Fruit fly (Drosophila melanogaster) whole organism, embryonic: Measurements from ENCODE around the gene CG13299.

Source experiments
- Awh ChIP-seq: fragments of 200-800 bp; sonication (Bioruptor generic); IDR thresholded peaks from 2 replicates; pipeline ENCODE4, ENCODE4 v1.3.6; 2022; ENCODE audit warnings: missing biosample characterization, missing genetic modification characterization
- BEAF-32 ChIP-seq: fragments of 200-800 bp; sonication (Bioruptor generic); optimal IDR thresholded peaks from 3 replicates; lab custom pipeline; 2017; ENCODE audit warnings: missing biosample characterization, missing genetic modification characterization, mild to moderate bottlenecking, moderate library complexity, missing genetic modification reagents
- CG10274 ChIP-seq: fragments of 200-800 bp; sonication (Bioruptor generic); optimal IDR thresholded peaks from 3 replicates; lab custom pipeline; 2017; ENCODE audit warnings: missing biosample characterization, mild to moderate bottlenecking, missing genetic modification characterization
- CG10366 ChIP-seq: fragments of 200-800 bp; sonication (Bioruptor generic); IDR thresholded peaks from 2 replicates; pipeline ENCODE4 v1.3.6; 2022; ENCODE audit warnings: missing biosample characterization, missing genetic modification characterization
- CG10431 ChIP-seq: fragments of 200-800 bp; sonication (Bioruptor generic); optimal IDR thresholded peaks from 3 replicates; lab custom pipeline; 2018; ENCODE audit warnings: missing biosample characterization, mild to moderate bottlenecking, missing genetic modification characterization
- CG1233 ChIP-seq: fragments of 200-800 bp; sonication (Bioruptor generic); optimal IDR thresholded peaks from 4 replicates; lab custom pipeline; 2018; ENCODE audit warnings: missing biosample characterization, mild to moderate bottlenecking, missing genetic modification characterization
- CG14667 ChIP-seq: fragments of 200-800 bp; sonication (Bioruptor generic); IDR thresholded peaks from 2 replicates; pipeline ENCODE4 v1.3.6; 2022; ENCODE audit warnings: missing biosample characterization, missing genetic modification characterization
- CG16779 ChIP-seq: fragments of 200-800 bp; sonication (Bioruptor generic); IDR thresholded peaks from 2 replicates; pipeline ENCODE4 v1.3.6; 2022; ENCODE audit warnings: missing biosample characterization, missing genetic modification characterization
- CG2129 ChIP-seq: fragments of 200-800 bp; sonication (Bioruptor generic); IDR thresholded peaks from 2 replicates; pipeline ENCODE4 v1.3.6; 2022; ENCODE audit warnings: missing biosample characterization, missing genetic modification characterization; ENCODE audit not compliant: partially characterized antibody
- CG2678 ChIP-seq: fragments of 200-800 bp; sonication (Bioruptor generic); optimal IDR thresholded peaks from 3 replicates; lab custom pipeline; 2019; ENCODE audit warnings: missing biosample characterization, mild to moderate bottlenecking, missing genetic modification characterization, moderate library complexity
- CG2712 ChIP-seq: fragments of 200-800 bp; optimal IDR thresholded peaks from 3 replicates; lab custom pipeline; 2019; ENCODE audit warnings: missing biosample characterization, mild to moderate bottlenecking, missing genetic modification characterization, moderate library complexity
- CG31441 ChIP-seq: fragments of 200-800 bp; sonication (Bioruptor generic); IDR thresholded peaks from 2 replicates; pipeline ENCODE4 v1.3.6; 2022; ENCODE audit warnings: missing biosample characterization, missing genetic modification characterization
- CG3281 ChIP-seq: fragments of 200-800 bp; sonication (Bioruptor generic); optimal IDR thresholded peaks from 3 replicates; lab custom pipeline; 2017; ENCODE audit warnings: missing biosample characterization, mild to moderate bottlenecking, missing genetic modification characterization
- CG3995 ChIP-seq: fragments of 200-800 bp; sonication (Bioruptor generic); optimal IDR thresholded peaks from 3 replicates; lab custom pipeline; 2016; ENCODE audit warnings: missing biosample characterization, missing genetic modification characterization
- CG43689 ChIP-seq: fragments of 200-800 bp; sonication (Bioruptor generic); IDR thresholded peaks from 2 replicates; pipeline ENCODE4 v1.3.6; 2022; ENCODE audit warnings: missing biosample characterization, missing genetic modification characterization
- CG4707 ChIP-seq: fragments of 200-800 bp; sonication (Bioruptor generic); optimal IDR thresholded peaks from 2 replicates; lab custom pipeline; 2018; ENCODE audit warnings: missing biosample characterization, mild to moderate bottlenecking, missing genetic modification characterization, moderate library complexity
- CG5245 ChIP-seq: fragments of 200-800 bp; sonication (Bioruptor generic); optimal IDR thresholded peaks from 3 replicates; lab custom pipeline; 2016; ENCODE audit warnings: missing biosample characterization, missing genetic modification characterization
- CG9609 ChIP-seq: fragments of 200-800 bp; sonication (Bioruptor generic); optimal IDR thresholded peaks from 3 replicates; lab custom pipeline; 2016; ENCODE audit warnings: missing biosample characterization, missing genetic modification characterization
- CG9727 ChIP-seq: fragments of 200-800 bp; sonication (Bioruptor generic); optimal IDR thresholded peaks from 3 replicates; lab custom pipeline; 2017; ENCODE audit warnings: missing biosample characterization, mild to moderate bottlenecking, missing genetic modification characterization
- CG9817 ChIP-seq: fragments of 200-800 bp; sonication (Bioruptor generic); optimal IDR thresholded peaks from 2 replicates; lab custom pipeline; 2018; ENCODE audit warnings: missing biosample characterization, mild to moderate bottlenecking, missing genetic modification characterization, moderate library complexity
- CTCF ChIP-seq: fragments of 200-800 bp; sonication (Bioruptor generic); optimal IDR thresholded peaks from 2 replicates; lab custom pipeline; 2017; ENCODE audit warnings: missing biosample characterization, mild to moderate bottlenecking, missing genetic modification characterization, moderate library complexity
- CkIIα-i1 ChIP-seq: fragments of 200-800 bp; sonication (Bioruptor generic); IDR thresholded peaks from 2 replicates; pipeline ENCODE4 v1.3.6; 2022; ENCODE audit warnings: missing biosample characterization, missing genetic modification characterization
- CoRest ChIP-seq: fragments of 200-800 bp; sonication (Bioruptor generic); optimal IDR thresholded peaks from 3 replicates; lab custom pipeline; 2018; ENCODE audit warnings: missing biosample characterization, mild to moderate bottlenecking, missing genetic modification characterization, moderate library complexity
- CrebB ChIP-seq: fragments of 200-800 bp; sonication (Bioruptor generic); optimal IDR thresholded peaks from 3 replicates; lab custom pipeline; 2018; ENCODE audit warnings: missing biosample characterization, mild to moderate bottlenecking, missing genetic modification characterization
- Dfd ChIP-seq, 2 experiments: fragments of >200 bp; optimal IDR thresholded peaks; 2 replicates each; lab custom pipeline; 2017; ENCODE audit warnings: missing biosample characterization in 2 of 2, missing genetic modification characterization in 2 of 2
- Doc2 ChIP-seq: fragments of 200-800 bp; sonication (Bioruptor generic); IDR thresholded peaks from 2 replicates; pipeline ENCODE4 v1.3.6; 2022; ENCODE audit warnings: missing biosample characterization, missing genetic modification characterization
- HLH3B ChIP-seq: fragments of 200-800 bp; sonication (Bioruptor generic); IDR thresholded peaks from 2 replicates; pipeline ENCODE4 v1.3.6; 2022; ENCODE audit warnings: missing biosample characterization, missing genetic modification characterization
- MBD-R2 ChIP-seq: fragments of 200-800 bp; sonication (Bioruptor generic); IDR thresholded peaks from 2 replicates; pipeline ENCODE4 v1.3.6; 2022; ENCODE audit warnings: missing biosample characterization, missing genetic modification characterization
- Meics ChIP-seq: fragments of 200-800 bp; sonication (Bioruptor generic); optimal IDR thresholded peaks from 2 replicates; lab custom pipeline; 2017; ENCODE audit warnings: missing biosample characterization, mild to moderate bottlenecking, missing genetic modification characterization
- Nf-YA ChIP-seq: fragments of 200-800 bp; sonication (Bioruptor generic); IDR thresholded peaks from 2 replicates; pipeline ENCODE4 v1.3.6; 2022; ENCODE audit warnings: missing biosample characterization, missing genetic modification characterization
- Oli ChIP-seq: fragments of 200-800 bp; sonication (Bioruptor generic); optimal IDR thresholded peaks from 2 replicates; lab custom pipeline; 2018; ENCODE audit warnings: missing biosample characterization, mild to moderate bottlenecking, missing genetic modification characterization, moderate library complexity
- PHDP ChIP-seq: fragments of 200-800 bp; sonication (Bioruptor generic); optimal IDR thresholded peaks from 3 replicates; lab custom pipeline; 2018; ENCODE audit warnings: missing biosample characterization, mild to moderate bottlenecking, missing genetic modification characterization, moderate library complexity
- ase ChIP-seq: fragments of 200-800 bp; sonication (Bioruptor generic); IDR thresholded peaks from 3 replicates; pipeline ENCODE4 v1.3.6; 2022; ENCODE audit warnings: missing biosample characterization, missing genetic modification characterization
- bigmax ChIP-seq: fragments of 200-800 bp; sonication (Bioruptor generic); optimal IDR thresholded peaks from 2 replicates; lab custom pipeline; 2018; ENCODE audit warnings: missing biosample characterization, mild to moderate bottlenecking, missing genetic modification characterization
- br ChIP-seq: fragments of >200 bp; optimal IDR thresholded peaks from 2 replicates; lab custom pipeline; 2017
- da ChIP-seq: fragments of 200-800 bp; sonication (Bioruptor generic); optimal IDR thresholded peaks from 2 replicates; lab custom pipeline; 2016; ENCODE audit warnings: missing biosample characterization, missing genetic modification characterization
- emc ChIP-seq: fragments of 200-800 bp; sonication (Bioruptor generic); optimal IDR thresholded peaks from 2 replicates; lab custom pipeline; 2016; ENCODE audit warnings: missing biosample characterization, missing genetic modification characterization
- grau ChIP-seq: fragments of 200-800 bp; optimal IDR thresholded peaks from 3 replicates; lab custom pipeline; 2019; ENCODE audit warnings: missing biosample characterization, mild to moderate bottlenecking, missing genetic modification characterization, moderate library complexity
- hbn ChIP-seq: fragments of 200-800 bp; sonication (Bioruptor generic); IDR thresholded peaks from 2 replicates; pipeline ENCODE4 v1.3.6; 2022; ENCODE audit warnings: missing biosample characterization, missing genetic modification characterization; ENCODE audit not compliant: partially characterized antibody
- jigr1 ChIP-seq: fragments of 200-800 bp; sonication (Bioruptor generic); IDR thresholded peaks from 3 replicates; pipeline ENCODE4 v1.3.6; 2022; ENCODE audit warnings: missing biosample characterization, missing genetic modification characterization
- kni ChIP-seq: fragments of 200-800 bp; sonication (Bioruptor generic); optimal IDR thresholded peaks from 3 replicates; lab custom pipeline; 2017; ENCODE audit warnings: mild to moderate bottlenecking, missing biosample characterization, missing genetic modification reagents, missing genetic modification characterization
- mirr ChIP-seq: fragments of 200-800 bp; sonication (Bioruptor generic); optimal IDR thresholded peaks from 3 replicates; lab custom pipeline; 2018; ENCODE audit warnings: missing biosample characterization, mild to moderate bottlenecking, missing genetic modification characterization
- nom ChIP-seq: fragments of 200-800 bp; sonication (Bioruptor generic); optimal IDR thresholded peaks from 2 replicates; lab custom pipeline; 2017; ENCODE audit warnings: missing biosample characterization, missing genetic modification characterization, mild to moderate bottlenecking, moderate library complexity, missing genetic modification reagents
- org-1 ChIP-seq: fragments of 200-800 bp; sonication (Bioruptor generic); optimal IDR thresholded peaks from 2 replicates; lab custom pipeline; 2017; ENCODE audit warnings: missing biosample characterization, missing genetic modification characterization
- pfk ChIP-seq: fragments of 200-800 bp; sonication (Bioruptor generic); optimal IDR thresholded peaks from 2 replicates; lab custom pipeline; 2018; ENCODE audit warnings: missing biosample characterization, mild to moderate bottlenecking, missing genetic modification characterization, moderate library complexity
- schlank ChIP-seq: fragments of 200-800 bp; sonication (Bioruptor generic); optimal IDR thresholded peaks from 2 replicates; lab custom pipeline; 2018; ENCODE audit warnings: missing biosample characterization, mild to moderate bottlenecking, missing genetic modification characterization
- sim ChIP-seq: fragments of 200-800 bp; sonication (Bioruptor generic); IDR thresholded peaks from 2 replicates; pipeline ENCODE4 v1.3.6; 2022; ENCODE audit warnings: missing biosample characterization, missing genetic modification characterization
- stwl ChIP-seq: fragments of 200-800 bp; sonication (Bioruptor generic); optimal IDR thresholded peaks from 3 replicates; lab custom pipeline; 2018; ENCODE audit warnings: missing biosample characterization, mild to moderate bottlenecking, missing genetic modification characterization, moderate library complexity
- vnd ChIP-seq: fragments of 200-800 bp; sonication (Bioruptor generic); IDR thresholded peaks from 3 replicates; pipeline ENCODE4 v1.3.6; 2022; ENCODE audit warnings: missing biosample characterization, missing genetic modification characterization; ENCODE audit not compliant: partially characterized antibody

Gene CG13299

dm6 chr3L:6256408-6257188 is 24.4 kb upstream of the CG13299 start, which contains the start of gene Best2 (continued):
- TF ChIP-seq hbn, result no peak
- no peak for TF ChIP-seq CG4707 (GFP tag; lab: Kevin White, UChicago)
- TF ChIP-seq CG9609 (GFP tag; lab: Kevin White, UChicago), result peak; percentile 77
- TF ChIP-seq nom, result peak; percentile 85
- peak; percentile 76; the same call in 2 of the 3 replicates for TF ChIP-seq jigr1 (GFP tag; lab: Robert Waterston, UW)
- TF ChIP-seq stwl (tag; lab: Kevin White, UChicago), result no peak
- no peak for TF ChIP-seq CTCF (GFP tag; lab: Kevin White, UChicago)
- TF ChIP-seq PHDP (tag; lab: Kevin White, UChicago), result peak; percentile 86
- TF ChIP-seq schlank (tag; lab: Kevin White, UChicago), result peak; percentile 50
- no peak for TF ChIP-seq bigmax (GFP tag; lab: Kevin White, UChicago)
- peak; percentile 88 for TF ChIP-seq CG31441 (GFP tag; lab: Robert Waterston, UW)
- peak; percentile 91 for TF ChIP-seq grau (tag; lab: Kevin White, UChicago)
- peak; percentile 92 for TF ChIP-seq CG2712 (tag; lab: Kevin White, UChicago)
- peak; percentile 85 for TF ChIP-seq CG3281 (GFP tag; lab: Kevin White, UChicago)
- peak; percentile 26 for TF ChIP-seq CG3995
- peak; percentile 89 for TF ChIP-seq CG10366 (GFP tag; lab: Robert Waterston, UW)
- no peak for TF ChIP-seq CG2129 (GFP tag; lab: Robert Waterston, UW)
- TF ChIP-seq org-1 (GFP tag; lab: Kevin White, UChicago), result peak; percentile 75
- peak; percentile 91 for TF ChIP-seq HLH3B
- TF ChIP-seq vnd (GFP tag; lab: Robert Waterston, UW), result no peak
- peak; percentile 88 for TF ChIP-seq Meics (GFP tag; lab: Kevin White, UChicago)
- peak; percentile 87 for TF ChIP-seq CG9727 (GFP tag; lab: Kevin White, UChicago)
- TF ChIP-seq Dfd (GFP tag; optimal IDR thresholded peaks at IDR 0.05; lab: Kevin White, UChicago), result no peak
- TF ChIP-seq Oli (tag; lab: Kevin White, UChicago), result peak; percentile 90
- TF ChIP-seq Awh, result peak; percentile 78
- TF ChIP-seq BEAF-32, result no peak
- peak; percentile 31 for TF ChIP-seq CG5245 (GFP tag; lab: Kevin White, UChicago)
- TF ChIP-seq Doc2 (GFP tag; lab: Robert Waterston, UW), result peak; percentile 50
- TF ChIP-seq CG10274 (GFP tag; lab: Kevin White, UChicago), result peak; percentile 46
- TF ChIP-seq CkIIα-i1 (GFP tag; lab: Robert Waterston, UW), result no peak; the same call in 1 of the 2 replicates
- TF ChIP-seq pfk (GFP tag; lab: Kevin White, UChicago), result no peak
- TF ChIP-seq sim (GFP tag; lab: Robert Waterston, UW), result peak; percentile 86
- peak; percentile 82 for TF ChIP-seq CG1233 (GFP tag; lab: Kevin White, UChicago)
- TF ChIP-seq br (lab: Kevin White, UChicago), result no peak
- peak; percentile 6 for TF ChIP-seq da (GFP tag; lab: Kevin White, UChicago)
- TF ChIP-seq CrebB, result peak; percentile 50
- TF ChIP-seq CG10431 (GFP tag; lab: Kevin White, UChicago), result peak; percentile 66
- TF ChIP-seq CG9817 (tag; lab: Kevin White, UChicago), result peak; percentile 85
- TF ChIP-seq CG16779 (GFP tag; lab: Robert Waterston, UW), result no peak; the same call in none of the 2 replicates
- TF ChIP-seq Nf-YA (GFP tag; lab: Robert Waterston, UW), result peak; percentile 79
- TF ChIP-seq ase (GFP tag; lab: Robert Waterston, UW), result peak; percentile 87
- peak; percentile 71 for TF ChIP-seq kni (GFP tag; lab: Kevin White, UChicago)
- TF ChIP-seq CG14667, result peak; percentile 86
- TF ChIP-seq emc (GFP tag; lab: Kevin White, UChicago), result peak; percentile 43
- peak; percentile 81 for TF ChIP-seq CG43689 (GFP tag; lab: Robert Waterston, UW)
- TF ChIP-seq CoRest (tag; lab: Kevin White, UChicago), result peak; percentile 94
- TF ChIP-seq mirr (GFP tag; lab: Kevin White, UChicago), result peak; percentile 2
- TF ChIP-seq CG2678, result peak; percentile 94
- TF ChIP-seq MBD-R2 (GFP tag; lab: Robert Waterston, UW), result peak; percentile 82; the same call in 1 of the 2 replicates
